Worm (Caenorhabditis elegans): Measurements from ENCODE around the gene unc-61.

The unc-61 gene

DNA sequence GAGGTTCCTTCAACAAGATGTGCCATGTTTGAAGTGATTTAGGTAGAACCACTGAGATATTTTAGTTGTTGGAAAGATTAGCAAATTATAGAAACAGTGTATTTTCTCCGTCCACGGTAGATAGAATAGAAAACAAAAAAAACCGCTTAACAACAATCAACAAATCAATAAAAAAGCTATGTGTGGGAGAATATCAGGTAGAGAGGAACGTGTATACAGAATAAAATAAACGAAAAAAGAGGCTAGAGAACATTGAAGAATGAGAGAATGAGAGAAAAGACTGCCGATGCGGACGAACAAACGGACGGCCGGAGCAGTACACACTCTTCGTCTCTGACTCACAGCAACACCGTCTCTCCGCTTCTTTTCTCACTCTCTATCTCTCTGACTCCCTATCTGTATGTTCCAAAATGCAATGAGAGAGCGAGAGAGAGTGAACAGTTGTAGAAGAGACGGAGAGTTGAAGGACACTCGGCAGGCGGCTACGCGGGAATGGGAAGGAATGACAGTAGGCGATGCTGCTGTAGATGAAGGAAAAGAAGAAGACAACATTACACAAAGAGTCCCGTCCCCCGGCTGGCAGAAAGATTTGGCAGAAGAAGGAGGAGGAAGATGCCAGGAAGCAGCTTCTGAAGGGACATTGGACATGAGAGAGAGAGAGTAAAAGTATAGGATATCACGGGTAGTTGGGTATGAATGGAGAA, 37.3 kb downstream of the unc-61 start, which contains the start of gene unc-112:
Gene unc-112, minus strand, starts transcription at position 51 of the 704 bp plus-strand sequence.
- TF ChIP-seq tbx-11 (GFP tag; IDR thresholded peaks at IDR 0.05) (0 out of 2 replicates have a peak, but pooled peaks have one; percentile 12), aly-1 (tag; optimal IDR thresholded peaks at IDR 0.05) (peak; percentile 87), ceh-13 (GFP tag; optimal IDR thresholded peaks at IDR 0.05) (no peak), F13C5.2 (tag; optimal IDR thresholded peaks at IDR 0.05) (peak; percentile 79), tbx-37 (GFP tag; conservative IDR thresholded peaks at IDR 0.05) (0 out of 2 replicates have a peak, but pooled peaks have one; percentile 4), B0310.2 (tag; optimal IDR thresholded peaks at IDR 0.05) (no peak), hmg-4 (GFP tag; optimal IDR thresholded peaks at IDR 0.05) (peak; percentile 91), sea-1 (GFP tag; conservative IDR thresholded peaks at IDR 0.05) (no peak), ets-7 (tag; optimal IDR thresholded peaks at IDR 0.05) (peak; percentile 45)

DNA sequence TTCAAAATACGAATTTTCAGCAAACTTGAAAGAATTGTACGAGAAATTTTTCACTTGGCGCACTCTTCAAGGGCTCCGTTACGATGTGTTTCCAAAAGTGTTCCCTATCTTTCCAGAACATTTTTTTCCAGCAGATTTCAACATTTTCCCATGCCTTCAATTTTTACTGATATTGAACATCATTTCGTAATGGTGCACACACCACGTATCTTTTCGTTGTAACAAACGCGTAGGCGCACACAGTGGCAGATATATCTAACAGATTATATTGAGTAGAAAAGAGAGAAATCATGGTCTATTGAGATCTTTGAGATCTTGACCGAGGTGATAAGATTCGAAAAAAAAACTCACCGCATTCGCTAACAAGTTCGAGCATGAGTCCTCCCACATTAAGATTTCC, 38.3 kb downstream of the unc-61 start:
- no peak for TF ChIP-seq pes-1 (GFP tag; IDR thresholded peaks at IDR 0.05)

DNA sequence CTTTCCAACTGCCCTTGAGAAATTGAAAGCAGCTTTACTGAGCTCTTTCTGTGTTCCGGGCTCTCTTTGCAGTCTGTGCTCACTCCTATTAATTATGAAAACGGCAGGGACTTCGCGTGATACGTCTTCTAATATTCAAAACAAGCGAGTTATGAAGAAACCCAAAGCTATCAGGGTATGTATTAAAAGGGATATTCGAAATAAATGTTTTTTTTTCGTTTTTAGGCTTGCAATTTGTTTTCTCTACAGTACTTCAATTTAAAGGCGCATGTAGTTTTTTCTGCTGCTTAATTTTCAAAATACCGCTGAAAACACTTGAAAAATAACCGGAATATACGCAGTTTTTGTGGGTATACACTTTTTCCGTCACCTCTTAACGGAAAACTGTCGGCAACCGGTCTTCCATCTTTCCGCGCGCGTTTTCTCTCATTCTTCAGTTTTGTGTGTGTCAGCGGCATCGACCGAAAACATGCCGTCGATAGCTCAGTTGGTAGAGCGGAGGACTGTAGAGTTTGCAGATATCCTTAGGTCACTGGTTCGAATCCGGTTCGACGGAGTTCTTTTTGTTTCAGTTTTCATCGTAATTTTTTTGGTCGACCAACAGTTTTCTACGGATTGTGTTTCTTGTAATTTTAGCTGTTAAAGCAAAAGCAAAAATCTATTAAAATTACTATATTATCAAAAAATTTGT, 44.8 kb downstream of the unc-61 start, which contains the start of gene gasr-8:
Gene gasr-8, plus strand, starts transcription at position 51 of the 691 bp plus-strand sequence.
- TF ChIP-seq aly-1 (tag; optimal IDR thresholded peaks at IDR 0.05) = peak; percentile 57
- TF ChIP-seq tbx-11 (GFP tag; IDR thresholded peaks at IDR 0.05) = peak; percentile 73; the same call in 1 of the 2 replicates
- peak; percentile 58 for TF ChIP-seq ceh-13 (GFP tag; optimal IDR thresholded peaks at IDR 0.05)
- no peak for TF ChIP-seq F13C5.2 (tag; optimal IDR thresholded peaks at IDR 0.05)
- TF ChIP-seq pes-1 (GFP tag; IDR thresholded peaks at IDR 0.05) = peak; percentile 84
- TF ChIP-seq tbx-37 (GFP tag; conservative IDR thresholded peaks at IDR 0.05) = peak; percentile 64
- TF ChIP-seq hmg-4 (GFP tag; optimal IDR thresholded peaks at IDR 0.05) = peak; percentile 26
- TF ChIP-seq hnd-1 (tag; optimal IDR thresholded peaks at IDR 0.05) = peak; percentile 32
- TF ChIP-seq flt-1 (GFP tag; IDR thresholded peaks at IDR 0.05) = peak; percentile 84
- no peak for TF ChIP-seq ceh-36 (tag; optimal IDR thresholded peaks at IDR 0.05)
- TF ChIP-seq scrt-1 (GFP tag; IDR thresholded peaks at IDR 0.05) = 0 out of 2 replicates have a peak, but pooled peaks have one; percentile 72
- TF ChIP-seq sea-1 (GFP tag; conservative IDR thresholded peaks at IDR 0.05) = peak; percentile 79
- no peak for TF ChIP-seq ets-7 (tag; optimal IDR thresholded peaks at IDR 0.05)
- TF ChIP-seq ama-1 (optimal IDR thresholded peaks at IDR 0.05) = no peak
- TF ChIP-seq hmbx-1 (tag; optimal IDR thresholded peaks at IDR 0.05) = no peak
- peak; percentile 40 for TF ChIP-seq tra-4 (tag; optimal IDR thresholded peaks at IDR 0.05)
- TF ChIP-seq B0310.2 (tag; optimal IDR thresholded peaks at IDR 0.05) = peak; percentile 43

DNA sequence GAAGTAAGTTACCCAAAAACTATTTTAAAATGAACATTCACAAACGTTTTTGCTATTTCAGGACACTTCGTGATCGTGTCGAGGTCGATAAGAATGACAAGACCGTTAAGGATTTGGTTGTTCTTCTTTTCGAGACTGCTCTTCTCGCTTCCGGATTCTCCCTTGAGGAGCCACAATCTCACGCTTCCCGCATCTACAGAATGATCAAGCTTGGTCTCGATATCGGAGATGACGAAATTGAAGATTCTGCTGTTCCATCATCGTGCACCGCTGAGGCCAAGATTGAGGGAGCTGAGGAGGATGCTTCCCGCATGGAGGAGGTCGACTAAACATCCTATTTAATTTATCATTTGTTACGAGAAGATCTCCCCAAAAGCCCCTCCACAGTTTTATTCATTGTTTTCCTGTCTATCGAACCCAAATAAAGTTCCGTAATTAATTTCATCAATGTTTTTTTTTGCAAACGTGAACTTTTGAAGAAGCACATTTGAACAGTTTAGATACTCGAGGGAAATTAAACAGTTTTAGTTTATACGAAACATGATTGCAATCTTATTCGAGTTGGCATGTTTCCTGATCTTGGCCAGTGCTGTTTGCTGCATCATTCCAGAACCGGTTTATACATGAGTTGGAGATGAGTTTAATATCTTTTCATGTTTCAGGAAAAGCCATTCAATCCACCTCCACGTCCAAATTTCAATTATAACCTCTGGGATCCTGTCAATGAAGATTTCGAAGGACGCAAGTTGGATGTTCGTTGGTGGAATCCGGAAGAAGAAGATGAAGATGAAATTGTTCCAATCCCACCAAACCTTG, 45.7 kb downstream of the unc-61 start, which contains the start of gene C47E8.11:
Gene C47E8.11, plus strand, starts transcription at position 520 of the 816 bp plus-strand sequence.
- no peak; the same call in 1 of the 2 replicates for TF ChIP-seq pes-1 (GFP tag; IDR thresholded peaks at IDR 0.05)
- TF ChIP-seq ets-7 (tag; optimal IDR thresholded peaks at IDR 0.05) = peak; percentile 30
- no peak for TF ChIP-seq F13C5.2 (tag; optimal IDR thresholded peaks at IDR 0.05)
- TF ChIP-seq scrt-1 (GFP tag; IDR thresholded peaks at IDR 0.05) = no peak
- TF ChIP-seq hmbx-1 (tag; optimal IDR thresholded peaks at IDR 0.05) = no peak
- TF ChIP-seq hmg-4 (GFP tag; optimal IDR thresholded peaks at IDR 0.05) = no peak
- no peak for TF ChIP-seq B0310.2 (tag; optimal IDR thresholded peaks at IDR 0.05)
- TF ChIP-seq tra-4 (tag; optimal IDR thresholded peaks at IDR 0.05) = no peak
- TF ChIP-seq sea-1 (GFP tag; conservative IDR thresholded peaks at IDR 0.05) = no peak
- no peak for TF ChIP-seq flt-1 (GFP tag; IDR thresholded peaks at IDR 0.05)
- TF ChIP-seq aly-1 (tag; optimal IDR thresholded peaks at IDR 0.05) = no peak
- TF ChIP-seq ceh-36 (tag; optimal IDR thresholded peaks at IDR 0.05) = no peak
- no peak for TF ChIP-seq tbx-37 (GFP tag; conservative IDR thresholded peaks at IDR 0.05)
- no peak for TF ChIP-seq hnd-1 (tag; optimal IDR thresholded peaks at IDR 0.05)
- no peak for TF ChIP-seq ceh-13 (GFP tag; optimal IDR thresholded peaks at IDR 0.05)
- TF ChIP-seq ama-1 (optimal IDR thresholded peaks at IDR 0.05) = peak; percentile 58

DNA sequence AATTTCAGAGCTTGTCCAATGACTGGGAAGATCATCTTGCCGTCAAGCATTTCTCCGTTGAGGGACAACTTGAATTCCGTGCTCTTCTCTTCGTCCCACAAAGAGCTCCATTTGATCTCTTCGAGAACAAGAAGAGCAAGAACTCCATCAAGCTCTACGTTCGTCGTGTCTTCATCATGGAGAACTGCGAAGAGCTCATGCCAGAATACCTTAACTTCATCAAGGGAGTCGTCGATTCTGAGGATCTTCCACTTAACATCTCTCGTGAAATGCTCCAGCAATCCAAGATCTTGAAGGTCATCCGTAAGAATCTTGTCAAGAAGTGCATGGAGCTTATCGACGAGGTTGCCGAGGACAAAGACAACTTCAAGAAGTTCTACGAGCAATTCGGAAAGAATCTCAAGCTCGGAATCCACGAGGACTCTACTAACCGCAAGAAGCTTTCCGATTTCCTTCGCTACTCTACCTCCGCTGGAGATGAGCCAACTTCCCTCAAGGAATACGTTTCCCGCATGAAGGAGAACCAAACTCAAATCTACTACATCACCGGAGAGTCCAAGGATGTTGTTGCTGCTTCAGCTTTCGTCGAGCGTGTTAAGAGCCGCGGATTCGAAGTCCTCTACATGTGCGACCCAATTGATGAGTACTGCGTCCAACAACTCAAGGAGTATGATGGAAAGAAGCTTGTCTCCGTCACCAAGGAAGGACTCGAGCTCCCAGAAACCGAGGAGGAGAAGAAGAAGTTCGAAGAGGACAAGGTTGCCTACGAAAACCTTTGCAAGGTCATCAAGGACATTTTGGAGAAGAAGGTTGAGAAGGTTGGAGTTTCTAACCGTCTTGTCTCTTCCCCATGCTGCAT, 46.7 kb downstream of the unc-61 start:
- TF ChIP-seq tbx-11 (GFP tag; IDR thresholded peaks at IDR 0.05) (no peak), aly-1 (tag; optimal IDR thresholded peaks at IDR 0.05) (no peak), ets-7 (tag; optimal IDR thresholded peaks at IDR 0.05) (no peak), tra-4 (tag; optimal IDR thresholded peaks at IDR 0.05) (no peak), scrt-1 (GFP tag; IDR thresholded peaks at IDR 0.05) (0 out of 2 replicates have a peak, but pooled peaks have one; percentile 41), tbx-37 (GFP tag; conservative IDR thresholded peaks at IDR 0.05) (no peak), sea-1 (GFP tag; conservative IDR thresholded peaks at IDR 0.05) (no peak), hnd-1 (tag; optimal IDR thresholded peaks at IDR 0.05) (no peak), B0310.2 (tag; optimal IDR thresholded peaks at IDR 0.05) (no peak), flt-1 (GFP tag; IDR thresholded peaks at IDR 0.05) (peak; percentile 26; the same call in 1 of the 2 replicates)
